Fruit fly (Drosophila melanogaster) whole organism, pupa: ENCODE results near the gene Nrx-IV.

Experiments
- CG10348 ChIP-seq: fragments of 200-800 bp; sonication (Bioruptor generic); IDR thresholded peaks from 2 replicates; pipeline ENCODE4 v1.3.6; 2022; ENCODE audit warnings: missing biosample characterization, missing genetic modification characterization
- CG12605 ChIP-seq: fragments of 200-800 bp; sonication (Bioruptor generic); IDR thresholded peaks from 2 replicates; pipeline ENCODE4 v1.3.6; 2022; ENCODE audit warnings: missing biosample characterization, missing genetic modification characterization
- CG13204 ChIP-seq: fragments of 200-800 bp; sonication (Bioruptor generic); optimal IDR thresholded peaks from 2 replicates; lab custom pipeline; 2018; ENCODE audit warnings: missing biosample characterization, mild to moderate bottlenecking, missing genetic modification characterization, moderate library complexity
- CG14655 ChIP-seq: fragments of 200-800 bp; sonication (Bioruptor generic); optimal IDR thresholded peaks from 3 replicates; lab custom pipeline; 2017; ENCODE audit warnings: mild to moderate bottlenecking, missing biosample characterization, missing genetic modification reagents, missing genetic modification characterization
- CG15710 ChIP-seq: fragments of 200-800 bp; sonication (Bioruptor generic); optimal IDR thresholded peaks from 2 replicates; lab custom pipeline; 2018; ENCODE audit warnings: missing biosample characterization, mild to moderate bottlenecking, missing genetic modification characterization, moderate library complexity
- CG17806 ChIP-seq: fragments of 200-800 bp; sonication (Bioruptor generic); optimal IDR thresholded peaks from 2 replicates; lab custom pipeline; 2018; ENCODE audit warnings: missing biosample characterization, mild to moderate bottlenecking, missing genetic modification characterization, moderate library complexity
- CG32121 ChIP-seq: fragments of 200-800 bp; sonication (Bioruptor generic); IDR thresholded peaks from 2 replicates; pipeline ENCODE4 v1.3.6; 2022; ENCODE audit warnings: missing biosample characterization, missing genetic modification characterization
- CG34367 ChIP-seq: fragments of 200-800 bp; sonication (Bioruptor generic); optimal IDR thresholded peaks from 2 replicates; lab custom pipeline; 2018; ENCODE audit warnings: missing biosample characterization, mild to moderate bottlenecking, missing genetic modification characterization
- CG4496 ChIP-seq: fragments of 200-800 bp; sonication (Bioruptor generic); IDR thresholded peaks from 3 replicates; pipeline ENCODE4 v1.3.6; 2022; ENCODE audit warnings: missing biosample characterization, missing genetic modification characterization
- CG8159 ChIP-seq: fragments of 200-800 bp; sonication (Bioruptor generic); optimal IDR thresholded peaks from 3 replicates; lab custom pipeline; 2018; ENCODE audit warnings: missing biosample characterization, mild to moderate bottlenecking, missing genetic modification characterization, moderate library complexity
- CG8301 ChIP-seq: fragments of 200-800 bp; sonication (Bioruptor generic); optimal IDR thresholded peaks from 2 replicates; lab custom pipeline; 2018; ENCODE audit warnings: missing biosample characterization, mild to moderate bottlenecking, missing genetic modification characterization
- CG9948 ChIP-seq: fragments of 200-800 bp; sonication (Bioruptor generic); optimal IDR thresholded peaks from 2 replicates; lab custom pipeline; 2018; ENCODE audit warnings: missing biosample characterization, mild to moderate bottlenecking, missing genetic modification characterization, moderate library complexity
- D1 ChIP-seq: fragments of 200-800 bp; sonication (Bioruptor generic); optimal IDR thresholded peaks from 2 replicates; lab custom pipeline; 2018; ENCODE audit warnings: missing biosample characterization, mild to moderate bottlenecking, missing genetic modification characterization, moderate library complexity
- EcR ChIP-seq: fragments of 200-800 bp; sonication (Bioruptor generic); optimal IDR thresholded peaks from 3 replicates; lab custom pipeline; 2019; ENCODE audit warnings: missing biosample characterization, missing genetic modification characterization, mild to moderate bottlenecking, moderate library complexity, missing genetic modification reagents
- Ets98B ChIP-seq: fragments of 200-800 bp; sonication (Bioruptor generic); IDR thresholded peaks from 2 replicates; pipeline ENCODE4 v1.3.6; 2022; ENCODE audit warnings: missing biosample characterization, missing genetic modification characterization
- Pif1A ChIP-seq: fragments of 200-800 bp; sonication (Bioruptor generic); optimal IDR thresholded peaks from 3 replicates; lab custom pipeline; 2016; ENCODE audit warnings: missing biosample characterization, missing genetic modification characterization
- Pif1B ChIP-seq: fragments of 200-800 bp; sonication (Bioruptor generic); optimal IDR thresholded peaks from 3 replicates; lab custom pipeline; 2016; ENCODE audit warnings: missing biosample characterization, missing genetic modification characterization
- Snoo ChIP-seq: fragments of 200-800 bp; sonication (Bioruptor generic); optimal IDR thresholded peaks from 3 replicates; lab custom pipeline; 2017; ENCODE audit warnings: missing biosample characterization, mild to moderate bottlenecking, missing genetic modification characterization, inconsistent platforms
- fd96Ca ChIP-seq: fragments of 200-800 bp; sonication (Bioruptor generic); IDR thresholded peaks from 3 replicates; pipeline ENCODE4 v1.3.6; 2022; ENCODE audit warnings: missing biosample characterization, missing genetic modification characterization
- gl ChIP-seq: fragments of 200-800 bp; sonication (Bioruptor generic); optimal IDR thresholded peaks from 2 replicates; lab custom pipeline; 2018; ENCODE audit warnings: missing biosample characterization, mild to moderate bottlenecking, missing genetic modification characterization
- rn ChIP-seq: fragments of 200-800 bp; sonication (Bioruptor generic); IDR thresholded peaks from 2 replicates; pipeline ENCODE4 v1.3.6; 2022; ENCODE audit warnings: missing biosample characterization, missing genetic modification characterization

The Nrx-IV gene

dm6 chr3L:12177301-12177700, 31.0 kb downstream of the Nrx-IV start, which contains the start of gene CAH2:
TSS of gene CAH2 (plus strand) at chr3L:12177601.
- TF ChIP-seq fd96Ca = no peak
- no peak for TF ChIP-seq CG34367 (tag; lab: Kevin White, UChicago)
- no peak for TF ChIP-seq Snoo (tag; lab: Kevin White, UChicago)
- no peak for TF ChIP-seq CG32121 (GFP tag; lab: Robert Waterston, UW)
- TF ChIP-seq Pif1B (GFP tag; lab: Kevin White, UChicago) = no peak
- TF ChIP-seq CG14655 = no peak
- no peak for TF ChIP-seq EcR (GFP tag; lab: Kevin White, UChicago)
- TF ChIP-seq CG15710 = no peak
- no peak for TF ChIP-seq CG10348 (GFP tag; lab: Robert Waterston, UW)

DNA sequence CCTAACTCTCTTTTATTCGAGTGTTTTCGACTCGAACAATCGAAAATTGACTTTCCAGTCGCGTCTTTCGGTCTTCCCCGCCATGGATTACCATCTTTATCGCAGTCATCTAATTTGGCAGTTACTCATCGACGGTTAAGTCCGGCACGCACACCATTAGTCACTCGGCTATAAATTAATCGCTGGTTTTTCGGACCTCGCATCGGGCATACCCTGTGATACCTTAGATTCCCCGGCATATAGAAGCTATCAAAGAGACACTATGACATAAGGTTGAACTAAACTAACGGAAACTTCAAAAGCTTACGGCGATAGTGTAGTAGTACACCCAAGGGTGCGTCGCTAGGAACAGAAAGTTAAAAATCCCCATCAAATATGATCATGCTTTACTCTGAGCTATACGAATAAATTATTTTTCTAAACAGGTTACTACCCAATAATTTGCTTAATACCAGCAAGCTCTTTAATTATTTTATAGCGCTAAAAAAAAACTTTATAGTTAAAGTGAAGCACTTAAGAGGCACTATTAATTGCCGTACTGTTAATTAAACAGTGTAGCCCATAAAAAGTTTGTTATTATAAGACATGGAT, 32.6 kb downstream of the Nrx-IV start:
- no peak for TF ChIP-seq Snoo (tag; lab: Kevin White, UChicago)
- no peak for TF ChIP-seq CG8159
- no peak for TF ChIP-seq CG10348 (GFP tag; lab: Robert Waterston, UW)
- TF ChIP-seq Pif1A = no peak
- no peak for TF ChIP-seq gl (tag; lab: Kevin White, UChicago)
- no peak for TF ChIP-seq CG4496 (GFP tag; lab: Robert Waterston, UW)
- TF ChIP-seq CG17806 (tag; lab: Kevin White, UChicago) = no peak
- TF ChIP-seq fd96Ca = no peak
- no peak for TF ChIP-seq CG14655
- TF ChIP-seq CG34367 (tag; lab: Kevin White, UChicago) = no peak
- TF ChIP-seq rn = no peak
- TF ChIP-seq Pif1B (GFP tag; lab: Kevin White, UChicago) = no peak
- no peak for TF ChIP-seq CG13204 (GFP tag; lab: Kevin White, UChicago)
- TF ChIP-seq EcR (GFP tag; lab: Kevin White, UChicago) = no peak
- no peak for TF ChIP-seq CG9948 (tag; lab: Kevin White, UChicago)
- no peak for TF ChIP-seq CG8301 (tag; lab: Kevin White, UChicago)
- no peak for TF ChIP-seq CG12605
- no peak for TF ChIP-seq CG15710
- TF ChIP-seq D1 (tag; lab: Kevin White, UChicago) = no peak
- TF ChIP-seq, all 21 proteins: peak for 0

DNA sequence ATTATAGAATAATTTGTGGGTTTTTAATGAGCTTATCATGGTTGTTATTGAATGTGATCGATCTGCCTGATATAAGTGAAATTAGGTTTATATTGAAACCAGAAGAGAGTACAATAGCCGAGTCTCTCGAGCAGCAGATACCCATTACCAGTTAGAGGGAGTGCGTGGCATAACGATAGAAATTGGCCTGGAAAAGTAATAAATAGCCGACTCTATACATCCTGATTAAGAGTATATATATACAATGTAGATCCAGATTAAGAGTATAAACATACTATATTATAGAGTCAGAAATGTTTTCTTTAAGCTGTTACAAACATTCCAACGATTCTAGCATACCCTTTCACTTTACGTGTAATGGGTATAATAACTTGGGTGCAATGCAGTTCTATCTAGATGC, 37.6 kb downstream of the Nrx-IV start:
- TF ChIP-seq D1 (tag; lab: Kevin White, UChicago) = no peak
- TF ChIP-seq Ets98B (GFP tag; lab: Robert Waterston, UW) = no peak
- TF ChIP-seq EcR (GFP tag; lab: Kevin White, UChicago) = no peak
- TF ChIP-seq Pif1B (GFP tag; lab: Kevin White, UChicago) = no peak
- no peak for TF ChIP-seq CG4496 (GFP tag; lab: Robert Waterston, UW)
- no peak for TF ChIP-seq CG13204 (GFP tag; lab: Kevin White, UChicago)
- TF ChIP-seq CG34367 (tag; lab: Kevin White, UChicago) = no peak

DNA sequence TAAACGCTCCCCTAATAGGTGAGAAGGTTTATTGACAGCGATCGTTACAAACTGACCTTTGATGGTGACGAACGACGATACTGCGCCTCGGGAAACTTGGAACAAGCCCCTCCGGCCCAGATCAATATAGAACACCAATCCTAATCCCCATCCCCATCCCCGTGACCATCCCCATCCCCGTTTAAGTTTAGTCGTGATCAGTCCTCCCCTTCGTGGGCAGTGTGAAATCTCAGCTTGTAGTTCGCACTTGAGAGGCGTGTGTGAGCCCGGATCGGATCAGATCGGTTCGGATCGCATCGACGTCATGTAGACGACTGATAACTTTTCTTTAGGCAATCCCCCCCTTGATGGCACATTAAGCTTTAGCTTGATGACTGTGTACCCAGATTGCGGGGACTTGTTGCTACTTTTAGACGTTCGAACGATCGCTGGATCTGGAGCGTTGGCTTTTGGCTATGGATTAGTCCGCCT, 38.3 kb downstream of the Nrx-IV start, which contains the start of gene Miox:
Gene Miox, plus strand, starts transcription at position 421 of the 471 bp plus-strand sequence.
- no peak for TF ChIP-seq CG9948 (tag; lab: Kevin White, UChicago)
- TF ChIP-seq D1 (tag; lab: Kevin White, UChicago) = no peak
- no peak for TF ChIP-seq CG10348 (GFP tag; lab: Robert Waterston, UW)
- no peak for TF ChIP-seq fd96Ca
- TF ChIP-seq Pif1B (GFP tag; lab: Kevin White, UChicago) = no peak
- no peak for TF ChIP-seq CG17806 (tag; lab: Kevin White, UChicago)
- TF ChIP-seq CG13204 (GFP tag; lab: Kevin White, UChicago) = no peak
- TF ChIP-seq CG4496 (GFP tag; lab: Robert Waterston, UW) = no peak
- TF ChIP-seq EcR (GFP tag; lab: Kevin White, UChicago) = no peak
- no peak for TF ChIP-seq CG8301 (tag; lab: Kevin White, UChicago)
- no peak for TF ChIP-seq Snoo (tag; lab: Kevin White, UChicago)
- TF ChIP-seq gl (tag; lab: Kevin White, UChicago) = no peak
- no peak for TF ChIP-seq CG32121 (GFP tag; lab: Robert Waterston, UW)
- no peak for TF ChIP-seq rn
- TF ChIP-seq CG12605 = no peak

dm6 chr3L:12185336-12185735, 39.0 kb downstream of the Nrx-IV start:
- TF ChIP-seq CG9948 (tag; lab: Kevin White, UChicago) = no peak
- TF ChIP-seq, all 21 proteins: peak for 0

DNA sequence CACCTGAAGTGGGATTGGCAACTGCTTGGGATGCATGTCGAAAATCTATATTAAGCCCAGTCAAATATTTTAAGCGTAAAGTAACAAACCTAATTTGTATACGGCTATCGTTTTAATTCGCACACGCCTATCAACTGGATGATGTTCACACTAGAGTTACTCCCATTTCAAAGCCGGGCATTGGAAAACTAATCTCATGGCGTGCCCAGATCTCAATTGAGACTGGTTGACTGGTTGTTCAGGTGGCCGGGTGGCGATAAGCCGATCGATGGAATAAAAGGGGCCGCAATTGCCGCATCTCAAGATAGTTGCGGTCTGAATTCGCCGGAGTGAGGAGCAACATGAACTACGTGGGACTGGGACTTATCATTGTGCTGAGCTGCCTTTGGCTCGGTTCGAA, 42.2 kb downstream of the Nrx-IV start, which contains the start of gene Est-6:
Gene Est-6, plus strand, starts transcription at position 301 of the 400 bp plus-strand sequence.
- no peak for TF ChIP-seq CG15710
- TF ChIP-seq CG8301 (tag; lab: Kevin White, UChicago) = no peak
- no peak for TF ChIP-seq fd96Ca
- no peak for TF ChIP-seq CG34367 (tag; lab: Kevin White, UChicago)
- no peak for TF ChIP-seq CG13204 (GFP tag; lab: Kevin White, UChicago)
- no peak for TF ChIP-seq CG17806 (tag; lab: Kevin White, UChicago)
- no peak for TF ChIP-seq CG8159
- TF ChIP-seq Pif1A = no peak
- TF ChIP-seq CG32121 (GFP tag; lab: Robert Waterston, UW) = no peak
- no peak for TF ChIP-seq gl (tag; lab: Kevin White, UChicago)
- TF ChIP-seq CG10348 (GFP tag; lab: Robert Waterston, UW) = no peak
- no peak for TF ChIP-seq rn
- TF ChIP-seq CG4496 (GFP tag; lab: Robert Waterston, UW) = no peak
- no peak for TF ChIP-seq Snoo (tag; lab: Kevin White, UChicago)
- TF ChIP-seq CG12605 = no peak
